Fruit fly (Drosophila melanogaster): ENCODE measurements around the gene vsg.

dm6 chr3L:9705591-9705990, 8.5 kb upstream of the vsg start:
- TF ChIP-seq CG8478 (optimal IDR thresholded peaks at IDR 0.05) (no peak), pan (optimal IDR thresholded peaks at IDR 0.05) (no peak), usp (GFP tag; optimal IDR thresholded peaks at IDR 0.05) (no peak), EcR (GFP tag; optimal IDR thresholded peaks at IDR 0.05) (no peak), Dll (optimal IDR thresholded peaks at IDR 0.05) (no peak)
